Worm (Caenorhabditis elegans): Measurements from ENCODE around the gene jmjd-2.

DNA sequence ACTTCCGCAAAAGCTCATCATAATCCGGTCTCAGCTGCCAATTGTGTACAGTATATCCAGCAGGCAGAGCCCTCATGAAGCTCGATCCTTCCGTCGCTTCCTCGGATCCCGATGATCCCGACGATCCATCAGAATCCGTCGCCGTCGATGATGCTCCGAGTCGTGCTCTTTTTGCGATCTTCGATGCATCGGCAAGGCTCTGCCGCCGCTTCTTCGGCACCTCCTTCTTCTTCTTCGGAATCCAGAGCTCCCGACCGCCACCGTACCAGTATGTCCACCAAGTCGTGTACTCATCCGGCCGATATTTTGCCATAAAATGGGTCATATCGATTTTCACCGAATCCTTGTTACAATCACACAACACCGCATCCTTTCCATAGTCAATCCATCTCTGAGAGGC, 3.5 kb downstream of the jmjd-2 start:
- no peak for TF ChIP-seq pha-4 (tag; optimal IDR thresholded peaks at IDR 0.05)
- no peak for TF ChIP-seq R02D3.7 (tag; optimal IDR thresholded peaks at IDR 0.05)
- no peak for TF ChIP-seq unc-62 (GFP tag; optimal IDR thresholded peaks at IDR 0.05)
- TF ChIP-seq elt-2 (tag; optimal IDR thresholded peaks at IDR 0.05): no peak
- no peak for TF ChIP-seq zag-1 (tag; optimal IDR thresholded peaks at IDR 0.05)
- no peak for TF ChIP-seq fkh-10 (GFP tag; optimal IDR thresholded peaks at IDR 0.05)
- no peak for TF ChIP-seq sea-2 (GFP tag; optimal IDR thresholded peaks at IDR 0.05)
- TF ChIP-seq lin-39 (tag; optimal IDR thresholded peaks at IDR 0.05): no peak
- TF ChIP-seq ama-1 (optimal IDR thresholded peaks at IDR 0.05): no peak
- no peak for TF ChIP-seq mml-1 (tag; optimal IDR thresholded peaks at IDR 0.05)
- no peak for TF ChIP-seq elt-3 (tag; optimal IDR thresholded peaks at IDR 0.05)
- TF ChIP-seq snpc-4 (tag; optimal IDR thresholded peaks at IDR 0.05): no peak
